Worm (Caenorhabditis elegans) whole organism, midembryonic: ENCODE results near the gene mdh-2.

Experiments
- cog-1 ChIP-seq: sonication (generic microtip); optimal IDR thresholded peaks from 2 replicates; lab custom pipeline; 2016; ENCODE audit warnings: missing genetic modification characterization, missing compliant biosample characterization
- klf-2 ChIP-seq: fragments of 200-800 bp; sonication (Bioruptor generic); conservative IDR thresholded peaks from 2 replicates; pipeline ENCODE4 v1.3.6; 2022; ENCODE audit warnings: missing genetic modification reagents, missing genetic modification characterization, missing compliant biosample characterization
- med-1 ChIP-seq: sonication (generic microtip); optimal IDR thresholded peaks from 2 replicates; lab custom pipeline; 2017; ENCODE audit warnings: missing genetic modification characterization, mild to moderate bottlenecking, missing compliant biosample characterization, antibody characterized with exemption, missing genetic modification reagents; ENCODE audit not compliant: insufficient read depth

DNA sequence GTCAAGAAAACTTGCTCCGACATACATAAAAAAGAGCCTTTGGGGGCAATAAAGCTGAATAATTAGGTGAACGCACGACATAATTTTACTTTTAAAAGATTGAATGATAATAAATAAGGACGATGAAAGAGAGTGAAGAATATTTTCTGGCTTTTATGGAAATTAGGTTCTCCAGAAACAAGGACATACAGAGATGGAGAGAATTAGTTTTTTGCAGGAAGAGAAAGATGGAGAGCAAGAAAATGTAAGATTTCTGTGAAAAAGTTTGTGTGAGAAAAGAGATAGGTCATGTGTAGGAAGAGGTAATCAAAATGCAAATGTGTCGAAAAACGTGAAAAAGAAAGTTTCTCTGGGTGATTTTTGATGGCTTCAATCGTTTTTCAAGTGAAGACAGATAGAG lies 44.1 kb upstream of the mdh-2 start, which contains the start of gene pdfr-1:
- TF ChIP-seq med-1 (GFP tag; lab: Kevin White, UChicago) = no peak
- TF ChIP-seq cog-1 (tag; lab: Kevin White, UChicago) = no peak
- no peak for TF ChIP-seq klf-2 (GFP tag; lab: Robert Waterston, UW)
